Fruit fly (Drosophila melanogaster) whole organism, embryonic: Measurements from ENCODE around the gene CaMKII.

Experiments
- Awh ChIP-seq: fragments of 200-800 bp; sonication (Bioruptor generic); IDR thresholded peaks from 2 replicates; pipeline ENCODE4, ENCODE4 v1.3.6; 2022; ENCODE audit warnings: missing biosample characterization, missing genetic modification characterization
- BEAF-32 ChIP-seq: fragments of 200-800 bp; sonication (Bioruptor generic); optimal IDR thresholded peaks from 3 replicates; lab custom pipeline; 2017; ENCODE audit warnings: missing biosample characterization, missing genetic modification characterization, mild to moderate bottlenecking, moderate library complexity, missing genetic modification reagents
- Bgb ChIP-seq: fragments of 200-800 bp; sonication (Bioruptor generic); IDR thresholded peaks from 2 replicates; pipeline ENCODE4 v1.3.6; 2022; ENCODE audit warnings: missing biosample characterization, missing genetic modification characterization; ENCODE audit not compliant: partially characterized antibody
- CG10979 ChIP-seq: fragments of 200-800 bp; sonication (Bioruptor generic); optimal IDR thresholded peaks from 2 replicates; lab custom pipeline; 2018; ENCODE audit warnings: missing biosample characterization, mild to moderate bottlenecking, missing genetic modification characterization, moderate library complexity
- CG11093 ChIP-seq: fragments of 200-800 bp; sonication (Bioruptor generic); IDR thresholded peaks from 3 replicates; pipeline ENCODE4 v1.3.6; 2022; ENCODE audit warnings: missing biosample characterization, missing genetic modification characterization
- CG12155 ChIP-seq: fragments of 200-800 bp; sonication (Bioruptor generic); optimal IDR thresholded peaks from 3 replicates; lab custom pipeline; 2016; ENCODE audit warnings: missing biosample characterization, missing genetic modification characterization
- CG12659 ChIP-seq: fragments of 200-800 bp; sonication (Bioruptor generic); optimal IDR thresholded peaks from 3 replicates; lab custom pipeline; 2017; ENCODE audit warnings: mild to moderate bottlenecking, missing biosample characterization, missing genetic modification reagents, missing genetic modification characterization
- CG14441 ChIP-seq: fragments of 200-800 bp; sonication (Bioruptor generic); IDR thresholded peaks from 2 replicates; pipeline ENCODE4 v1.3.6; 2022; ENCODE audit warnings: missing biosample characterization, missing genetic modification characterization
- CG15601 ChIP-seq: fragments of 200-800 bp; sonication (Bioruptor generic); optimal IDR thresholded peaks from 3 replicates; lab custom pipeline; 2019; ENCODE audit warnings: missing biosample characterization, mild to moderate bottlenecking, missing genetic modification characterization, moderate library complexity
- CG1603 ChIP-seq: fragments of 200-800 bp; sonication (Bioruptor generic); optimal IDR thresholded peaks from 2 replicates; lab custom pipeline; 2019; ENCODE audit warnings: missing biosample characterization, mild to moderate bottlenecking, missing genetic modification characterization, moderate library complexity
- CG18764 ChIP-seq: fragments of 200-800 bp; sonication (Bioruptor generic); optimal IDR thresholded peaks from 3 replicates; lab custom pipeline; 2016; ENCODE audit warnings: missing biosample characterization, missing genetic modification characterization
- CG2129 ChIP-seq: fragments of 200-800 bp; sonication (Bioruptor generic); IDR thresholded peaks from 2 replicates; pipeline ENCODE4 v1.3.6; 2022; ENCODE audit warnings: missing biosample characterization, missing genetic modification characterization; ENCODE audit not compliant: partially characterized antibody
- CG2889 ChIP-seq: fragments of 200-800 bp; sonication (Bioruptor generic); IDR thresholded peaks from 3 replicates; pipeline ENCODE4 v1.3.6; 2022; ENCODE audit warnings: missing biosample characterization, missing genetic modification characterization
- CG30020 ChIP-seq: fragments of 200-800 bp; optimal IDR thresholded peaks from 2 replicates; lab custom pipeline; 2019; ENCODE audit warnings: missing biosample characterization, mild to moderate bottlenecking, missing genetic modification characterization, moderate library complexity
- CG3065 ChIP-seq: fragments of 200-800 bp; sonication (Bioruptor generic); optimal IDR thresholded peaks from 2 replicates; lab custom pipeline; 2016; ENCODE audit warnings: missing biosample characterization, missing genetic modification characterization
- CG3838 ChIP-seq: fragments of 200-800 bp; sonication (Bioruptor generic); optimal IDR thresholded peaks from 3 replicates; lab custom pipeline; 2016; ENCODE audit warnings: missing biosample characterization, missing genetic modification characterization
- CG5953 ChIP-seq: fragments of 200-800 bp; sonication (Bioruptor generic); IDR thresholded peaks from 2 replicates; pipeline ENCODE4 v1.3.6; 2022; ENCODE audit warnings: missing biosample characterization, missing genetic modification characterization
- CG8388 ChIP-seq: fragments of 200-800 bp; sonication (Bioruptor generic); optimal IDR thresholded peaks from 2 replicates; lab custom pipeline; 2019; ENCODE audit warnings: missing biosample characterization, mild to moderate bottlenecking, missing genetic modification characterization, moderate library complexity
- CG9817 ChIP-seq: fragments of 200-800 bp; sonication (Bioruptor generic); optimal IDR thresholded peaks from 2 replicates; lab custom pipeline; 2018; ENCODE audit warnings: missing biosample characterization, mild to moderate bottlenecking, missing genetic modification characterization, moderate library complexity
- CG9932 ChIP-seq: fragments of 200-800 bp; sonication (Bioruptor generic); IDR thresholded peaks from 2 replicates; pipeline ENCODE4 v1.3.6; 2022; ENCODE audit warnings: missing biosample characterization, missing genetic modification characterization
- CkIIα-i1 ChIP-seq: fragments of 200-800 bp; sonication (Bioruptor generic); IDR thresholded peaks from 2 replicates; pipeline ENCODE4 v1.3.6; 2022; ENCODE audit warnings: missing biosample characterization, missing genetic modification characterization
- Fer2 ChIP-seq: fragments of 200-800 bp; sonication (Bioruptor generic); optimal IDR thresholded peaks from 2 replicates; lab custom pipeline; 2018; ENCODE audit warnings: missing biosample characterization, mild to moderate bottlenecking, missing genetic modification characterization, moderate library complexity
- Hand ChIP-seq: fragments of 200-800 bp; sonication (Bioruptor generic); optimal IDR thresholded peaks from 2 replicates; lab custom pipeline; 2017; ENCODE audit warnings: mild to moderate bottlenecking, missing biosample characterization, missing genetic modification reagents, missing genetic modification characterization
- Hr78 ChIP-seq, 2 experiments: fragments of 200-800 bp in 1 of 2; fragments of >200 bp in 1 of 2; sonication (Bioruptor generic) in 1 of 2; optimal IDR thresholded peaks; 2 replicates each; lab custom pipeline; 2017 to 2019; ENCODE audit warnings: missing biosample characterization in 2 of 2, missing genetic modification characterization in 2 of 2, mild to moderate bottlenecking in 1 of 2, moderate library complexity in 1 of 2
- Kr ChIP-seq: fragments of 200-800 bp; sonication (Bioruptor generic); optimal IDR thresholded peaks from 2 replicates; lab custom pipeline; 2017; ENCODE audit warnings: missing biosample characterization, mild to moderate bottlenecking, missing genetic modification characterization
- MTF-1 ChIP-seq: fragments of 200-800 bp; sonication (Bioruptor generic); optimal IDR thresholded peaks from 2 replicates; lab custom pipeline; 2018; ENCODE audit warnings: missing biosample characterization, mild to moderate bottlenecking, missing genetic modification characterization, borderline replicate concordance
- Max ChIP-seq: fragments of 200-800 bp; sonication (Bioruptor generic); optimal IDR thresholded peaks from 2 replicates; lab custom pipeline; 2016; ENCODE audit warnings: missing biosample characterization, mild to moderate bottlenecking, missing genetic modification characterization
- Med ChIP-seq: fragments of 200-800 bp; sonication (Bioruptor generic); peaks from one replicate; lab custom pipeline; 2016; ENCODE audit warnings: missing biosample characterization, missing genetic modification characterization, mild to moderate bottlenecking, inconsistent platforms, moderate library complexity
- Mrtf ChIP-seq: fragments of 200-800 bp; sonication (Bioruptor generic); IDR thresholded peaks from 3 replicates; pipeline ENCODE4 v1.3.6; 2022; ENCODE audit warnings: missing biosample characterization, missing genetic modification characterization
- Myb ChIP-seq: fragments of 200-800 bp; sonication (Bioruptor generic); optimal IDR thresholded peaks from 2 replicates; lab custom pipeline; 2016; ENCODE audit warnings: missing biosample characterization, missing genetic modification characterization
- Nf-YB ChIP-seq: fragments of 200-800 bp; sonication (Bioruptor generic); optimal IDR thresholded peaks from 3 replicates; lab custom pipeline; 2019; ENCODE audit warnings: missing biosample characterization, mild to moderate bottlenecking, missing genetic modification characterization, moderate library complexity
- Ravus ChIP-seq: fragments of 200-800 bp; sonication (Bioruptor generic); IDR thresholded peaks from 2 replicates; pipeline ENCODE4 v1.3.6; 2022; ENCODE audit warnings: missing biosample characterization, missing genetic modification characterization
- Sox102F ChIP-seq: fragments of 200-800 bp; sonication (Bioruptor generic); optimal IDR thresholded peaks from 2 replicates; lab custom pipeline; 2018; ENCODE audit warnings: missing biosample characterization, mild to moderate bottlenecking, missing genetic modification characterization, moderate library complexity
- Sry-β ChIP-seq: fragments of 200-800 bp; sonication (Bioruptor generic); optimal IDR thresholded peaks from 2 replicates; lab custom pipeline; 2018; ENCODE audit warnings: missing biosample characterization, mild to moderate bottlenecking, missing genetic modification characterization, moderate library complexity
- Sry-δ ChIP-seq: fragments of 200-800 bp; sonication (Bioruptor generic); optimal IDR thresholded peaks from 2 replicates; lab custom pipeline; 2016; ENCODE audit warnings: missing biosample characterization, missing genetic modification characterization
- Xrp1 ChIP-seq: fragments of 200-800 bp; sonication (Bioruptor generic); IDR thresholded peaks from 2 replicates; pipeline ENCODE4 v1.3.6; 2022; ENCODE audit warnings: missing biosample characterization, missing genetic modification characterization
- chinmo ChIP-seq: fragments of 200-800 bp; sonication (Bioruptor generic); IDR thresholded peaks from 4 replicates; pipeline ENCODE4 v1.3.6; 2022; ENCODE audit warnings: missing biosample characterization, missing genetic modification characterization; ENCODE audit not compliant: partially characterized antibody
- crol ChIP-seq: fragments of 200-800 bp; sonication (Bioruptor generic); IDR thresholded peaks from 2 replicates; pipeline ENCODE4 v1.3.6; 2022; ENCODE audit warnings: missing biosample characterization, missing genetic modification characterization
- her ChIP-seq: fragments of 200-800 bp; sonication (Bioruptor generic); optimal IDR thresholded peaks from 2 replicates; lab custom pipeline; 2016; ENCODE audit warnings: missing biosample characterization, missing genetic modification characterization
- knrl ChIP-seq: fragments of 200-800 bp; sonication (Bioruptor generic); IDR thresholded peaks from 3 replicates; pipeline ENCODE4 v1.3.6; 2022; ENCODE audit warnings: missing biosample characterization, missing genetic modification characterization; ENCODE audit not compliant: partially characterized antibody
- lilli ChIP-seq: fragments of 200-800 bp; sonication (Bioruptor generic); optimal IDR thresholded peaks from 3 replicates; lab custom pipeline; 2016; ENCODE audit warnings: missing biosample characterization, missing genetic modification characterization
- peb ChIP-seq: fragments of 200-800 bp; sonication (Bioruptor generic); IDR thresholded peaks from 2 replicates; pipeline ENCODE4 v1.3.6; 2022; ENCODE audit warnings: missing biosample characterization, missing genetic modification characterization
- pnt ChIP-seq: fragments of 200-800 bp; sonication (Bioruptor generic); optimal IDR thresholded peaks from 3 replicates; lab custom pipeline; 2016; ENCODE audit warnings: missing biosample characterization, missing genetic modification characterization
- row ChIP-seq: fragments of 200-800 bp; sonication (Bioruptor generic); IDR thresholded peaks from 3 replicates; pipeline ENCODE4 v1.3.6; 2022; ENCODE audit warnings: missing biosample characterization, missing genetic modification characterization
- sd ChIP-seq: fragments of 200-800 bp; sonication (Bioruptor generic); optimal IDR thresholded peaks from 3 replicates; lab custom pipeline; 2018; ENCODE audit warnings: missing biosample characterization, mild to moderate bottlenecking, missing genetic modification characterization, moderate library complexity
- sens ChIP-seq: fragments of 200-800 bp; sonication (Bioruptor generic); peaks from one replicate; lab custom pipeline; 2016; ENCODE audit warnings: missing biosample characterization, missing genetic modification characterization
- sqz ChIP-seq: fragments of 200-800 bp; sonication (Bioruptor generic); optimal IDR thresholded peaks from 3 replicates; lab custom pipeline; 2018; ENCODE audit warnings: missing biosample characterization, mild to moderate bottlenecking, missing genetic modification characterization
- tup ChIP-seq: fragments of 200-800 bp; sonication (Bioruptor generic); optimal IDR thresholded peaks from 2 replicates; lab custom pipeline; 2016; ENCODE audit warnings: missing biosample characterization, mild to moderate bottlenecking, missing genetic modification characterization, moderate library complexity

CaMKII gene

DNA sequence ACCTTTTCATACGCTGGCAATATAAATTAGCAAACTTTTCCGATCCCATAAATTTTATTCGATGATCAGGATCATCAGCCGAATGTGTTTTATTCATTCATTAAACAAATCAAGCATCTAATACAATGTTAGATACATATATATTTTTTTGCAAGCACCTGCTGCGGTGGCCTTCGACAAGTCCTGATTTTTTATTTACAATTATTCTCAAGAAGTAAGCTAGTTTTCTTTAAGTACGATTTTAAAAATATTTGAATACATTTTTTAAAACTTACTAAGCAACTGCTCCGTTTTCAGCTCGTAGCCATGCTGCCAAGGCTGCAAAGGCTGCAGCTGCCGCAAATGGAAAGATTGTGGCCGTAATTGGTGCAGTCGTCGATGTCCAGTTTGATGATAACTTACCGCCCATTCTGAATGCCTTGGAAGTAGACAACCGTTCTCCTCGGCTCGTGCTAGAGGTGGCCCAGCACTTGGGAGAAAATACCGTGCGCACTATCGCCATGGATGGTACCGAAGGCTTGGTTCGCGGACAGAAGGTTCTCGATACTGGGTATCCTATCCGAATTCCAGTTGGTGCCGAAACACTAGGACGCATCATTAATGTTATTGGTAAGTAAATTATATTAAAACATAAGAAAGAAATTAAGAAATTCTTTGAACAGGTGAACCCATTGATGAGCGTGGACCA lies 20.7 kb downstream of the CaMKII start:
- TF ChIP-seq Sry-δ (peak; percentile 54), CG30020 (peak; percentile 69), row (peak; percentile 30; the same call in 1 of the 3 replicates), CG3838 (GFP tag; lab: Kevin White, UChicago) (no peak), Fer2 (tag; lab: Kevin White, UChicago) (no peak), BEAF-32 (GFP tag; lab: Kevin White, UChicago) (peak; percentile 57), Bgb (GFP tag; lab: Robert Waterston, UW) (peak; percentile 53; the same call in 1 of the 2 replicates), Med (GFP tag; lab: Kevin White, UChicago) (peak; percentile 68), sens (GFP tag; lab: Kevin White, UChicago) (peak; percentile 76), CG2129 (GFP tag; lab: Robert Waterston, UW) (peak; percentile 28; the same call in 1 of the 2 replicates), CG14441 (no peak), MTF-1 (GFP tag; lab: Kevin White, UChicago) (no peak)
- TF ChIP-seq, all 482 proteins: peak for 8

DNA sequence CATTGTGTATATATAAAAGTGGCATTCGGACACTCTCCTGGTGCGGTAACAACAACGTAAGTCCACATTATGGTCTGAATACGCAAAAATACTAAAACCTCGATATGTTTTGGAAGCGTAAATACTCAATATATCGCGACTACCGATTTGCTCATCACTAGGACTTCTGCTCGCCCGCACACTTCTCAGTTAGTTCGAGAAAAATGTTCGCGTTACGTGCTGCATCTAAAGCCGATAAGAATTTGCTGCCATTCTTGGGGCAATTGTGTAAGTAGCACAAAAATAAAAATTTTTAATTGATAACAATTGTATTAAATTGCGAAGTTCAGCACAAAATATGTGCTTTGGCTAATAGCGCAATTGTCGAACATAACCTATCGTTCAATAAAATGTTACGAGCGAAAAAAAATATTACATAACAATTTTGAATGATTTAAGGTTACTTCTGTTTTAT lies 21.8 kb downstream of the CaMKII start, which contains the start of gene CG11076:
TSS of gene CG11076 (minus strand) at position 71 of the 454 bp plus-strand sequence.
- no peak for TF ChIP-seq CG8388
- no peak for TF ChIP-seq pnt (GFP tag; lab: Kevin White, UChicago)
- TF ChIP-seq Mrtf (GFP tag; lab: Robert Waterston, UW) = no peak
- peak; percentile 79 for TF ChIP-seq CG12659 (GFP tag; lab: Kevin White, UChicago)
- TF ChIP-seq Sry-β (GFP tag; lab: Kevin White, UChicago) = no peak
- no peak for TF ChIP-seq Max
- TF ChIP-seq Hr78 (GFP tag; optimal IDR thresholded peaks at IDR 0.05; lab: Kevin White, UChicago) = no peak
- no peak for TF ChIP-seq Ravus (GFP tag; lab: Robert Waterston, UW)
- no peak for TF ChIP-seq crol (GFP tag; lab: Robert Waterston, UW)
- TF ChIP-seq Sox102F (GFP tag; lab: Kevin White, UChicago) = no peak
- TF ChIP-seq CG10979 (tag; lab: Kevin White, UChicago) = no peak
- TF ChIP-seq Awh = no peak
- TF ChIP-seq CG12155 (GFP tag; lab: Kevin White, UChicago) = no peak
- TF ChIP-seq peb (GFP tag; lab: Robert Waterston, UW) = no peak
- TF ChIP-seq CG2889 (GFP tag; lab: Robert Waterston, UW) = no peak
- peak; percentile 56 for TF ChIP-seq lilli (GFP tag; lab: Kevin White, UChicago)
- TF ChIP-seq knrl = no peak; the same call in 1 of the 3 replicates
- TF ChIP-seq CG1603 (tag; lab: Kevin White, UChicago) = peak; percentile 91
- TF ChIP-seq Kr (GFP tag; lab: Kevin White, UChicago) = no peak
- no peak for TF ChIP-seq Myb
- TF ChIP-seq CG9817 (tag; lab: Kevin White, UChicago) = no peak
- TF ChIP-seq Nf-YB (GFP tag; lab: Kevin White, UChicago) = no peak
- no peak for TF ChIP-seq her (GFP tag; lab: Kevin White, UChicago)
- no peak for TF ChIP-seq chinmo
- no peak for TF ChIP-seq CG18764 (GFP tag; lab: Kevin White, UChicago)
- no peak for TF ChIP-seq Hand (GFP tag; lab: Kevin White, UChicago)
- TF ChIP-seq CG11093 (GFP tag; lab: Robert Waterston, UW) = no peak
- no peak for TF ChIP-seq sqz (GFP tag; lab: Kevin White, UChicago)
- TF ChIP-seq tup (GFP tag; lab: Kevin White, UChicago) = no peak
- no peak for TF ChIP-seq CG5953 (GFP tag; lab: Robert Waterston, UW)
- no peak for TF ChIP-seq CG15601 (tag; lab: Kevin White, UChicago)
- no peak for TF ChIP-seq CG3838 (GFP tag; lab: Kevin White, UChicago)
- TF ChIP-seq CG9932 (GFP tag; lab: Robert Waterston, UW) = no peak
- TF ChIP-seq Xrp1 (GFP tag; lab: Robert Waterston, UW) = 0 out of 2 replicates have a peak, but pooled peaks have one; percentile 31
- no peak for TF ChIP-seq CkIIα-i1 (GFP tag; lab: Robert Waterston, UW)
- TF ChIP-seq sd (tag; lab: Kevin White, UChicago) = no peak
- no peak for TF ChIP-seq CG3065 (GFP tag; lab: Kevin White, UChicago)
